Worm (Caenorhabditis elegans) whole organism, young adult: ENCODE results near the gene T19A5.3.

Experiments used
- B0261.1 ChIP-seq: sonication (generic microtip); optimal IDR thresholded peaks from 2 replicates; lab custom pipeline; 2016; ENCODE audit warnings: mild to moderate bottlenecking, missing genetic modification characterization, moderate library complexity, missing compliant biosample characterization
- B0336.3 ChIP-seq: fragments of 200-800 bp; sonication (Bioruptor generic); IDR thresholded peaks from 2 replicates; pipeline ENCODE4 v1.3.6; 2022; ENCODE audit warnings: missing genetic modification characterization, missing compliant biosample characterization
- F23B12.7 ChIP-seq: sonication (generic microtip); optimal IDR thresholded peaks from 2 replicates; lab custom pipeline; 2017; ENCODE audit warnings: missing genetic modification characterization, mild to moderate bottlenecking, missing compliant biosample characterization, antibody characterized with exemption, moderate library complexity; ENCODE audit not compliant: insufficient read depth
- F37B4.10 ChIP-seq: fragments of 200-800 bp; sonication (Bioruptor generic); IDR thresholded peaks from 2 replicates; pipeline ENCODE4 v1.3.6; 2022; ENCODE audit warnings: missing genetic modification characterization, missing compliant biosample characterization
- F39B2.1 ChIP-seq: fragments of 200-800 bp; sonication (Bioruptor generic); IDR thresholded peaks from 2 replicates; pipeline ENCODE4 v1.3.6; 2022; ENCODE audit warnings: missing genetic modification reagents, missing genetic modification characterization, missing compliant biosample characterization
- F55B11.4 ChIP-seq: sonication (generic microtip); optimal IDR thresholded peaks from 2 replicates; lab custom pipeline; 2016; ENCODE audit warnings: missing compliant biosample characterization, missing genetic modification characterization, borderline replicate concordance; ENCODE audit not compliant: insufficient read depth
- T26A5.8 ChIP-seq: sonication (generic microtip); optimal IDR thresholded peaks from 2 replicates; lab custom pipeline; 2016; ENCODE audit warnings: missing genetic modification characterization, missing compliant biosample characterization
- Y53G8AR.9 ChIP-seq: fragments of 200-800 bp; sonication (Bioruptor generic); conservative IDR thresholded peaks from 2 replicates; pipeline ENCODE4 v1.3.6; 2022; ENCODE audit warnings: missing genetic modification reagents, missing genetic modification characterization, missing compliant biosample characterization
- Y67H2A.10 ChIP-seq: fragments of 200-800 bp; sonication (Bioruptor generic); conservative IDR thresholded peaks from 2 replicates; pipeline ENCODE4 v1.3.6; 2022; ENCODE audit warnings: missing genetic modification reagents, missing genetic modification characterization, missing compliant biosample characterization
- ZK185.1 ChIP-seq: sonication (generic microtip); optimal IDR thresholded peaks from 2 replicates; lab custom pipeline; 2016; ENCODE audit warnings: mild to moderate bottlenecking, missing genetic modification characterization, missing compliant biosample characterization; ENCODE audit not compliant: poor library complexity, severe bottlenecking
- ama-1 ChIP-seq, 3 experiments: fragments of 150-350 bp in 1 of 3; sonication (generic microtip) in 2 of 3; optimal IDR thresholded peaks; 2 replicates each; lab custom pipeline; 2014 to 2018; ENCODE audit warnings: missing biosample characterization in 2 of 3, missing genetic modification characterization in 2 of 3, missing genetic modification reagents in 2 of 3
- cebp-1 ChIP-seq, 2 experiments: fragments of 200-800 bp in 1 of 2; sonication (Bioruptor generic) in 1 of 2; sonication (generic microtip) in 1 of 2; IDR thresholded peaks in 1 of 2; optimal IDR thresholded peaks in 1 of 2; 2 replicates each; pipeline versions ENCODE4 v1.3.6 to Lab custom; 2017 to 2022; ENCODE audit warnings: missing compliant biosample characterization in 2 of 2, missing genetic modification characterization in 2 of 2, mild to moderate bottlenecking in 1 of 2, missing genetic modification reagents in 1 of 2, moderate library complexity in 1 of 2
- ceh-27 ChIP-seq: fragments of 200-800 bp; sonication (Bioruptor generic); optimal IDR thresholded peaks from 2 replicates; lab custom pipeline; 2018; ENCODE audit warnings: mild to moderate bottlenecking, missing genetic modification characterization, moderate library complexity, missing compliant biosample characterization
- ceh-40 ChIP-seq: fragments of 200-800 bp; sonication (Bioruptor generic); IDR thresholded peaks from 2 replicates; pipeline ENCODE4 v1.3.6; 2022; ENCODE audit warnings: missing genetic modification characterization, missing compliant biosample characterization
- chd-7 ChIP-seq: sonication (generic microtip); optimal IDR thresholded peaks from 2 replicates; lab custom pipeline; 2016; ENCODE audit warnings: mild to moderate bottlenecking, missing genetic modification characterization, moderate library complexity, missing compliant biosample characterization
- egrh-3 ChIP-seq: fragments of 200-800 bp; sonication (Bioruptor generic); IDR thresholded peaks from 2 replicates; pipeline ENCODE4 v1.3.6; 2022; ENCODE audit warnings: missing genetic modification reagents, missing genetic modification characterization, missing compliant biosample characterization
- gei-17 ChIP-seq: fragments of 200-800 bp; sonication (Bioruptor generic); optimal IDR thresholded peaks from 2 replicates; lab custom pipeline; 2018; ENCODE audit warnings: mild to moderate bottlenecking, missing genetic modification characterization, missing compliant biosample characterization
- hmg-1.2 ChIP-seq: fragments of 200-800 bp; sonication (Bioruptor generic); IDR thresholded peaks from 2 replicates; pipeline ENCODE4 v1.3.6; 2022; ENCODE audit warnings: missing genetic modification reagents, missing genetic modification characterization, missing compliant biosample characterization
- hmg-20 ChIP-seq: fragments of 200-800 bp; sonication (Bioruptor generic); IDR thresholded peaks from 2 replicates; pipeline ENCODE4 v1.3.6; 2022; ENCODE audit warnings: missing genetic modification reagents, missing genetic modification characterization, missing compliant biosample characterization
- let-607 ChIP-seq, 2 experiments: fragments of 200-800 bp in 1 of 2; sonication (Bioruptor generic) in 1 of 2; sonication (generic microtip) in 1 of 2; optimal IDR thresholded peaks; 2 replicates each; lab custom pipeline; 2016 to 2018; ENCODE audit warnings: mild to moderate bottlenecking in 2 of 2, missing compliant biosample characterization in 2 of 2, missing genetic modification characterization in 2 of 2, moderate library complexity in 2 of 2, missing genotype in 1 of 2
- lin-54 ChIP-seq: fragments of 200-800 bp; sonication (Bioruptor generic); optimal IDR thresholded peaks from 2 replicates; lab custom pipeline; 2018; ENCODE audit warnings: mild to moderate bottlenecking, missing genetic modification characterization, missing compliant biosample characterization
- madf-3 ChIP-seq: fragments of 200-800 bp; sonication (Bioruptor generic); IDR thresholded peaks from 2 replicates; pipeline ENCODE4 v1.3.6; 2022; ENCODE audit warnings: missing genetic modification reagents, missing genetic modification characterization, missing compliant biosample characterization
- mcd-1 ChIP-seq: fragments of 200-800 bp; sonication (Bioruptor generic); IDR thresholded peaks from 2 replicates; pipeline ENCODE4 v1.3.6; 2022; ENCODE audit warnings: missing genetic modification reagents, missing genetic modification characterization, missing compliant biosample characterization
- mes-4 ChIP-seq: sonication (generic microtip); optimal IDR thresholded peaks from 2 replicates; lab custom pipeline; 2016; ENCODE audit warnings: missing genotype, missing genetic modification characterization, missing compliant biosample characterization
- nfyb-1 ChIP-seq: fragments of 200-800 bp; sonication (Bioruptor generic); IDR thresholded peaks from 2 replicates; pipeline ENCODE4 v1.3.6; 2022; ENCODE audit warnings: missing genetic modification reagents, missing genetic modification characterization, missing compliant biosample characterization
- nhr-80 ChIP-seq: sonication (generic microtip); optimal IDR thresholded peaks from 2 replicates; lab custom pipeline; 2016; ENCODE audit warnings: missing genetic modification characterization, missing compliant biosample characterization
- nhr-90 ChIP-seq: sonication (generic microtip); optimal IDR thresholded peaks from 2 replicates; lab custom pipeline; 2016; ENCODE audit warnings: missing genotype, mild to moderate bottlenecking, missing genetic modification characterization, missing compliant biosample characterization
- repo-1 ChIP-seq: sonication (generic microtip); optimal IDR thresholded peaks from 2 replicates; lab custom pipeline; 2017; ENCODE audit warnings: mild to moderate bottlenecking, missing genetic modification characterization, missing compliant biosample characterization
- tlf-1 ChIP-seq: fragments of 200-800 bp; sonication (Bioruptor generic); optimal IDR thresholded peaks from 2 replicates; lab custom pipeline; 2018; ENCODE audit warnings: mild to moderate bottlenecking, missing genetic modification characterization, missing compliant biosample characterization
- xnd-1 ChIP-seq: sonication (generic microtip); optimal IDR thresholded peaks from 2 replicates; lab custom pipeline; 2016; ENCODE audit warnings: missing genotype, missing genetic modification reagents, missing genetic modification characterization, missing compliant biosample characterization
- ztf-22 ChIP-seq: fragments of 200-800 bp; sonication (Bioruptor generic); optimal IDR thresholded peaks from 2 replicates; lab custom pipeline; 2018; ENCODE audit warnings: mild to moderate bottlenecking, missing genetic modification characterization, moderate library complexity, missing compliant biosample characterization
- ztf-25 ChIP-seq: fragments of 200-800 bp; sonication (Bioruptor generic); IDR thresholded peaks from 2 replicates; pipeline ENCODE4 v1.3.6; 2022; ENCODE audit warnings: missing genetic modification reagents, missing genetic modification characterization, missing compliant biosample characterization
- ztf-26 ChIP-seq: sonication (generic microtip); optimal IDR thresholded peaks from 2 replicates; lab custom pipeline; 2017; ENCODE audit warnings: missing genetic modification characterization, missing compliant biosample characterization
- ztf-6 ChIP-seq: fragments of 200-800 bp; sonication (Bioruptor generic); IDR thresholded peaks from 2 replicates; pipeline ENCODE4 v1.3.6; 2022; ENCODE audit warnings: missing genetic modification reagents, missing genetic modification characterization, missing compliant biosample characterization

Gene T19A5.3

ce11 chrV:8939424-8940065 is 4.3 kb downstream of the T19A5.3 start (continued):
- TF ChIP-seq Y53G8AR.9 (peak; percentile 67; the same call in 1 of the 2 replicates), F39B2.1 (GFP tag; lab: Robert Waterston, UW) (no peak), hmg-20 (no peak), chd-7 (tag; lab: Kevin White, UChicago) (peak; percentile 48), mcd-1 (peak; percentile 22; the same call in 1 of the 2 replicates), lin-54 (GFP tag; lab: Kevin White, UChicago) (no peak), egrh-3 (GFP tag; lab: Robert Waterston, UW) (no peak), cebp-1 (GFP tag; IDR thresholded peaks at IDR 0.05; lab: Robert Waterston, UW) (no peak), cebp-1 (tag; optimal IDR thresholded peaks at IDR 0.05; lab: Kevin White, UChicago) (peak; percentile 43), B0261.1 (tag; lab: Kevin White, UChicago) (no peak), nfyb-1 (GFP tag; lab: Robert Waterston, UW) (peak; percentile 44; the same call in 1 of the 2 replicates), nhr-80 (tag; lab: Kevin White, UChicago) (no peak), ztf-26 (tag; lab: Kevin White, UChicago) (peak; percentile 70), gei-17 (GFP tag; lab: Kevin White, UChicago) (peak; percentile 59), Y67H2A.10 (no peak), T26A5.8 (tag; lab: Kevin White, UChicago) (no peak), ama-1 (optimal IDR thresholded peaks at IDR 0.05; lab: Kevin White, UChicago) (peak; percentile 93), ama-1 (GFP tag; optimal IDR thresholded peaks at IDR 0.05; lab: Kevin White, UChicago) (no peak), repo-1 (tag; lab: Kevin White, UChicago) (peak; percentile 67), B0336.3 (GFP tag; lab: Robert Waterston, UW) (peak; percentile 18; the same call in 1 of the 2 replicates), F37B4.10 (no peak), ztf-6 (GFP tag; lab: Robert Waterston, UW) (no peak), ceh-40 (GFP tag; lab: Robert Waterston, UW) (0 out of 2 replicates have a peak, but pooled peaks have one; percentile 5), ZK185.1 (tag; lab: Kevin White, UChicago) (peak; percentile 4), F23B12.7 (tag; lab: Kevin White, UChicago) (no peak), ceh-27 (GFP tag; lab: Kevin White, UChicago) (no peak), tlf-1 (GFP tag; lab: Kevin White, UChicago) (peak; percentile 51), let-607 (tag; optimal IDR thresholded peaks at IDR 0.05; lab: Kevin White, UChicago) (peak in 1 of 2 experiments; percentile 36)

ce11 chrV:8938943-8939342 is 4.9 kb downstream of the T19A5.3 start:
- TF ChIP-seq Y53G8AR.9: no peak
- TF ChIP-seq mes-4 (tag; lab: Kevin White, UChicago): no peak
- TF ChIP-seq hmg-1.2: no peak
- TF ChIP-seq nhr-90 (tag; lab: Kevin White, UChicago): no peak
- no peak for TF ChIP-seq xnd-1 (tag; lab: Kevin White, UChicago)
- TF ChIP-seq gei-17 (GFP tag; lab: Kevin White, UChicago): no peak
- TF ChIP-seq madf-3 (GFP tag; lab: Robert Waterston, UW): no peak
- no peak for TF ChIP-seq ztf-22 (GFP tag; lab: Kevin White, UChicago)
- no peak for TF ChIP-seq ztf-25 (GFP tag; lab: Robert Waterston, UW)
- no peak for TF ChIP-seq nhr-80 (tag; lab: Kevin White, UChicago)

ce11 chrV:8938445-8938844 is 5.4 kb downstream of the T19A5.3 start:
- TF ChIP-seq ama-1 (optimal IDR thresholded peaks at IDR 0.05; lab: Kevin White, UChicago) (peak; percentile 11), ama-1 (GFP tag; optimal IDR thresholded peaks at IDR 0.05; lab: Kevin White, UChicago) (no peak), madf-3 (GFP tag; lab: Robert Waterston, UW) (0 out of 2 replicates have a peak, but pooled peaks have one; percentile 21), F55B11.4 (tag; lab: Kevin White, UChicago) (no peak)
